Fruit fly (Drosophila melanogaster): Measurements from ENCODE around the gene CG5381.

dm6 chr2L:10322773-10323487 lies at the start of gene CG5381:
- no peak for TF ChIP-seq h (optimal IDR thresholded peaks at IDR 0.05)
- TF ChIP-seq ttk (optimal IDR thresholded peaks at IDR 0.05), result no peak
